Worm (Caenorhabditis elegans): ENCODE results near the gene dgat-2.

dgat-2 gene

DNA sequence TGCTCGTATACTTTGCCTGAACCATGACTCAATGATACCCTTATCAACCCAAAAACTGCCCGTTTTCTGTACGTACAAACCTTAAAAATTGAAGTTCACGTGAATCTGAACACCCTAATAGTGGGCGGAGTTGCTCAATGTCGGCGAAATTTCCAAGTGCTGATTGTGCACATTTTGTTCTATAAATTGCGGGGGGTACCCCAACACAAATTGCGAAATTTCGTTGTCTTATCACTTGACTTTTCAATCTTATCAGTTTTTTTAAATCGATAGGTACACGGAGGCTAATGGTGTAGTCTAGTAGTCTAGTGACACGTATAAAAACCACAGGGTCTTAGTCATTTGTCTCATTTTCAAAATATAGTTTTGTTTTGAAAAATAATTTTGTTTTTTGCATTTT is 875 bp upstream of the dgat-2 start, which contains the start of gene fbxa-108 (continued):
- TF ChIP-seq hif-1 (tag; optimal IDR thresholded peaks at IDR 0.05) (peak; percentile 7 to 45), ztf-7 (tag; optimal IDR thresholded peaks at IDR 0.05) (no peak), daf-16 (GFP tag; optimal IDR thresholded peaks at IDR 0.05) (peak in 1 of 2 experiments; percentile 64), daf-16 (tag; optimal IDR thresholded peaks at IDR 0.05) (peak; percentile 96), snpc-4 (tag; optimal IDR thresholded peaks at IDR 0.05) (no peak), zip-2 (tag; optimal IDR thresholded peaks at IDR 0.05) (no peak)

DNA sequence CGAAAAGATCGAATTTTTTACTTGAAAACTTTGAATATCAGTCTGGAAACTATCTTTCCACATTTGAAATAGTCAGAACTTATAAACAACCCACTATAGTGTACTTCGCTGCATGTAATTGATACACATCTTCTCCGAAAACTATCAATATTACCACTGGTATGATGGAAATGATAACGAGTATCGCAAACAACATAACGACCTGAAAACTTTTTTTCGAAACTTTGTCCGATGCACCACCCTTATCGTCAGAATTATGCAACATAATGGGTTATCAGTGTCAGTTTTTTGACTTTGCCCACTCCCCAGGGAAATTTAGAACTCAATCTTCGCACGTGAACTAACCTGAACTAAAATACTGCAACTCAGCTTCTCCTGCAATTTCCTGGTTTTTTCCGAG is 2.2 kb downstream of the dgat-2 start:
- TF ChIP-seq dmd-8 (GFP tag; IDR thresholded peaks at IDR 0.05) = no peak
- TF ChIP-seq lin-13 (GFP tag; optimal IDR thresholded peaks at IDR 0.05) = no peak
- peak; percentile 86 for TF ChIP-seq dmd-6 (GFP tag; IDR thresholded peaks at IDR 0.05)
- TF ChIP-seq nhr-28 (tag; optimal IDR thresholded peaks at IDR 0.05) = peak; percentile 58
- TF ChIP-seq Y5F2A.4 (GFP tag; optimal IDR thresholded peaks at IDR 0.05) = no peak
- TF ChIP-seq lin-29 (GFP tag; IDR thresholded peaks at IDR 0.05) = no peak
- peak; percentile 65; the same call in 1 of the 2 replicates for TF ChIP-seq php-3 (GFP tag; IDR thresholded peaks at IDR 0.05)
- peak; percentile 57 for TF ChIP-seq hlh-11 (tag; optimal IDR thresholded peaks at IDR 0.05)
- TF ChIP-seq pqm-1 (tag; optimal IDR thresholded peaks at IDR 0.05) = peak; percentile 82
- TF ChIP-seq F49E8.2 (tag; optimal IDR thresholded peaks at IDR 0.05; ENCODE audit: borderline replicate concordance) = no peak
- 0 out of 2 replicates have a peak, but pooled peaks have one; percentile 34 for TF ChIP-seq tra-1 (GFP tag; IDR thresholded peaks at IDR 0.05)
- TF ChIP-seq aha-1 (tag) = peak; percentile 40
- no peak for TF ChIP-seq daf-16 (GFP tag; optimal IDR thresholded peaks at IDR 0.05)
- peak; percentile 92 for TF ChIP-seq daf-16 (tag; optimal IDR thresholded peaks at IDR 0.05)

DNA sequence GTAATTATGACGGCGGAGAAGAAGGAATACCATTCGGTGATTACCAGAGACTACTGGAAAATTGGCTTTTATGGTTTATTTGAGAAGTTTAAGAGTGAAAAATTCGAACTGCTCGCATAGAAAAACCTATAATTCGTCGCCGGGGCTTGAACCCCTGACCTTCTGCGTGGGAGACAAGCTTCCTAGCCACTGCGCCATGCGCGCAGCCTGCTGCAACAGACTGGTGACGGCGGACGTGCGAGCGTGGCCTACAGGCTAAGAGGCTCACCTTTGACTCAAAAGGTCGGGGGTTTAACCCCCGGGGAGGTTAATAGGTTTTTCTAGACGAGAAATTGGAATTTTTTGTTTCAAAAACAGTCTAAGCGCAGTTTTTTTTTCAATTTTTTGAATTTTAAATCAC is 4.3 kb downstream of the dgat-2 start:
- no peak for TF ChIP-seq aly-2 (tag; optimal IDR thresholded peaks at IDR 0.05)
- no peak for TF ChIP-seq gei-8 (GFP tag; optimal IDR thresholded peaks at IDR 0.05)
- TF ChIP-seq spr-3 (GFP tag; optimal IDR thresholded peaks at IDR 0.05) = no peak
- peak; percentile 69 for TF ChIP-seq set-16 (GFP tag; IDR thresholded peaks at IDR 0.05)
- 0 out of 2 replicates have a peak, but pooled peaks have one; percentile 29 for TF ChIP-seq vab-7 (GFP tag; IDR thresholded peaks at IDR 0.05)
- no peak for TF ChIP-seq F26F4.8 (GFP tag; conservative IDR thresholded peaks at IDR 0.05)
- TF ChIP-seq pha-4 (GFP tag; IDR thresholded peaks at IDR 0.05) = no peak
- TF ChIP-seq pha-4 (tag; optimal IDR thresholded peaks at IDR 0.05) = no peak
- no peak for TF ChIP-seq lin-13 (GFP tag; optimal IDR thresholded peaks at IDR 0.05)
- TF ChIP-seq aha-1 (tag) = peak; percentile 3
- TF ChIP-seq lim-7 (GFP tag; IDR thresholded peaks at IDR 0.05) = no peak
- TF ChIP-seq Y48G9A.11 (GFP tag; IDR thresholded peaks at IDR 0.05) = 0 out of 2 replicates have a peak, but pooled peaks have one; percentile 39
- TF ChIP-seq attf-4 (tag; optimal IDR thresholded peaks at IDR 0.05) = no peak

DNA sequence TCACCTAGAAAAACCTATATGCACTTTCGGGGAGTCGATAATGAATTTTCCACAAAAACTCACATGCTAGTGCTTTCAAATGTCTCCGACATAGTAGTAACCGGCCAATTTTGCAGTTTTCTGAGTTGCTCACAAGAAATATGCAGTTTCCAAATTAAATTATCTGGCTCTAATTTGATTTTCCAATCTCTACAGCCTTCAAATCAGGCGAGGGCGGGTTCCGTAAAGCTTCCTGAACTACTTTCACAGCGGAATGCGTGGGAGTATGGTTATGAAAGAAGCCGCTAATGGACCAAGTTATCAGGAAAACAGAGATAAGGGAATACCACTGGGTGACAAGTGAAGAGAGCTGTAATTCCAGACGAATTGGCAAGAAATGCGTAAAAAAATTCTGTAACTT is 5.8 kb downstream of the dgat-2 start, which contains the start of gene F59A1.11:
TSS of gene F59A1.11 (minus strand) at position 101 of the 400 bp plus-strand sequence.
- TF ChIP-seq duxl-1 (tag; optimal IDR thresholded peaks at IDR 0.05; ENCODE audit: poor library complexity) (no peak), zip-11 (GFP tag; IDR thresholded peaks at IDR 0.05) (no peak), lin-15B (tag; optimal IDR thresholded peaks at IDR 0.05) (no peak), hlh-11 (tag; optimal IDR thresholded peaks at IDR 0.05) (no peak), fkh-10 (GFP tag; optimal IDR thresholded peaks at IDR 0.05) (no peak), R02D3.7 (tag; optimal IDR thresholded peaks at IDR 0.05) (no peak), egl-27 (tag; optimal IDR thresholded peaks at IDR 0.05) (no peak), dmd-8 (GFP tag; IDR thresholded peaks at IDR 0.05) (no peak), snpc-4 (tag; optimal IDR thresholded peaks at IDR 0.05) (no peak), nhr-11 (tag; optimal IDR thresholded peaks at IDR 0.05) (no peak), set-16 (GFP tag; IDR thresholded peaks at IDR 0.05) (no peak), hmg-1.1 (GFP tag; IDR thresholded peaks at IDR 0.05) (no peak), nhr-6 (tag; optimal IDR thresholded peaks at IDR 0.05) (no peak), lin-1 (GFP tag; IDR thresholded peaks at IDR 0.05) (no peak), zag-1 (tag; optimal IDR thresholded peaks at IDR 0.05) (no peak)

Data from whole organism, L4 larva.